Fruit fly (Drosophila melanogaster): ENCODE measurements around the gene CG33630.

Gene CG33630

dm6 chr3R:10032951-10033720 lies 29.3 kb upstream of the CG33630 start (continued):
- TF ChIP-seq CG14050 (GFP tag; IDR thresholded peaks at IDR 0.05) = no peak
- no peak for TF ChIP-seq sob (GFP tag; IDR thresholded peaks at IDR 0.05)
- no peak for TF ChIP-seq ara (GFP tag; IDR thresholded peaks at IDR 0.05)
- TF ChIP-seq Stat92E (GFP tag; optimal IDR thresholded peaks at IDR 0.05) = no peak
- TF ChIP-seq Sox100B (GFP tag; optimal IDR thresholded peaks at IDR 0.05) = no peak
- no peak for TF ChIP-seq HLHmδ (GFP tag; optimal IDR thresholded peaks at IDR 0.05)
- TF ChIP-seq CG1529 (GFP tag; optimal IDR thresholded peaks at IDR 0.05) = no peak
- TF ChIP-seq CG1647 (GFP tag; optimal IDR thresholded peaks at IDR 0.05) = no peak
- TF ChIP-seq GATAe (GFP tag; conservative IDR thresholded peaks at IDR 0.05) = no peak
- TF ChIP-seq nerfin-2 (GFP tag; IDR thresholded peaks at IDR 0.05; ENCODE audit: partially characterized antibody) = no peak
- no peak for TF ChIP-seq dm (GFP tag; optimal IDR thresholded peaks at IDR 0.05)
- no peak for TF ChIP-seq fru (optimal IDR thresholded peaks at IDR 0.05)
- no peak for TF ChIP-seq Dref (GFP tag; IDR thresholded peaks at IDR 0.05)
- no peak for TF ChIP-seq CG4360 (GFP tag; IDR thresholded peaks at IDR 0.05)
- TF ChIP-seq tx (GFP tag; optimal IDR thresholded peaks at IDR 0.05) = no peak
- peak; percentile 6 for TF ChIP-seq CG13424 (tag; optimal IDR thresholded peaks at IDR 0.05)
- TF ChIP-seq CG10321 (GFP tag; IDR thresholded peaks at IDR 0.05) = no peak
- no peak for TF ChIP-seq CG8290 (GFP tag; optimal IDR thresholded peaks at IDR 0.05)
- peak in 1 of 2 experiments; percentile 11 for TF ChIP-seq CG8290 (tag; optimal IDR thresholded peaks at IDR 0.05)
- TF ChIP-seq CG3838 (GFP tag; optimal IDR thresholded peaks at IDR 0.05) = no peak
- TF ChIP-seq Six4 (GFP tag; optimal IDR thresholded peaks at IDR 0.05) = no peak
- peak in 1 of 2 experiments; percentile 69 for TF ChIP-seq eve (GFP tag; optimal IDR thresholded peaks at IDR 0.05)
- TF ChIP-seq Dbx (GFP tag; IDR thresholded peaks at IDR 0.05) = no peak
- TF ChIP-seq gce (GFP tag; IDR thresholded peaks at IDR 0.05) = no peak
- TF ChIP-seq CG17359 (tag; optimal IDR thresholded peaks at IDR 0.05) = peak; percentile 40
- TF ChIP-seq TFAM (GFP tag; optimal IDR thresholded peaks at IDR 0.05) = no peak
- no peak for TF ChIP-seq tup (GFP tag; optimal IDR thresholded peaks at IDR 0.05)
- no peak for TF ChIP-seq CG10366 (GFP tag; IDR thresholded peaks at IDR 0.05)
- TF ChIP-seq CG10267 (tag; optimal IDR thresholded peaks at IDR 0.05) = no peak
- TF ChIP-seq Hsf (GFP tag; optimal IDR thresholded peaks at IDR 0.05) = no peak
- no peak for TF ChIP-seq Nf-YC (tag; optimal IDR thresholded peaks at IDR 0.05)
- no peak for TF ChIP-seq en (GFP tag; optimal IDR thresholded peaks at IDR 0.05)
- TF ChIP-seq Gug (GFP tag; IDR thresholded peaks at IDR 0.05) = no peak
- no peak for TF ChIP-seq lmd (GFP tag; IDR thresholded peaks at IDR 0.05)
- TF ChIP-seq ken (GFP tag; IDR thresholded peaks at IDR 0.05) = no peak
- TF ChIP-seq CG12104 (GFP tag; optimal IDR thresholded peaks at IDR 0.05) = no peak
- TF ChIP-seq CG18262 (tag; optimal IDR thresholded peaks at IDR 0.05) = peak; percentile 31
- TF ChIP-seq CG5180 (GFP tag; optimal IDR thresholded peaks at IDR 0.05) = no peak
- no peak for TF ChIP-seq Elba2 (GFP tag; optimal IDR thresholded peaks at IDR 0.05)
- no peak for TF ChIP-seq pros (GFP tag; optimal IDR thresholded peaks at IDR 0.05)
- TF ChIP-seq Sox102F (GFP tag; optimal IDR thresholded peaks at IDR 0.05) = peak; percentile 54
- no peak for TF ChIP-seq bigmax (GFP tag; optimal IDR thresholded peaks at IDR 0.05)
- no peak for TF ChIP-seq CG18764 (GFP tag; optimal IDR thresholded peaks at IDR 0.05)
- TF ChIP-seq crol (GFP tag; IDR thresholded peaks at IDR 0.05) = no peak
- no peak for TF ChIP-seq sima (GFP tag; optimal IDR thresholded peaks at IDR 0.05)
- TF ChIP-seq vfl (GFP tag; optimal IDR thresholded peaks at IDR 0.05) = no peak
- no peak for TF ChIP-seq otp (GFP tag; IDR thresholded peaks at IDR 0.05)
- TF ChIP-seq esg (GFP tag; conservative IDR thresholded peaks at IDR 0.05) = no peak
- no peak for TF ChIP-seq NK7.1 (GFP tag; optimal IDR thresholded peaks at IDR 0.05)
- TF ChIP-seq lab (GFP tag; optimal IDR thresholded peaks at IDR 0.05) = peak; percentile 30
- no peak for TF ChIP-seq CG6272 (GFP tag; IDR thresholded peaks at IDR 0.05)
- no peak for TF ChIP-seq so (GFP tag; IDR thresholded peaks at IDR 0.05)

Measured in whole organism, embryonic.